Worm (Caenorhabditis elegans) whole organism, L1 larva: ENCODE data around the gene nhr-149.

ENCODE experiments used
- C04F5.9 ChIP-seq: sonication (generic microtip); optimal IDR thresholded peaks from 2 replicates; lab custom pipeline; 2016; ENCODE audit warnings: missing genetic modification characterization, missing compliant biosample characterization
- C34B4.2 ChIP-seq: sonication (generic microtip); optimal IDR thresholded peaks from 2 replicates; lab custom pipeline; 2017; ENCODE audit warnings: mild to moderate bottlenecking, missing genetic modification characterization, missing compliant biosample characterization
- alr-1 ChIP-seq: fragments of 200-800 bp; sonication (Bioruptor generic); optimal IDR thresholded peaks from 2 replicates; lab custom pipeline; 2018; ENCODE audit warnings: borderline replicate concordance, mild to moderate bottlenecking, missing genetic modification characterization, missing compliant biosample characterization
- blmp-1 ChIP-seq: fragments of 150-350 bp; optimal IDR thresholded peaks from 2 replicates; lab custom pipeline; 2014; ENCODE audit warnings: missing biosample characterization, missing genetic modification characterization
- ceh-8 ChIP-seq: fragments of 200-800 bp; sonication (Bioruptor generic); optimal IDR thresholded peaks from 2 replicates; lab custom pipeline; 2018; ENCODE audit warnings: mild to moderate bottlenecking, missing genetic modification characterization, moderate library complexity, missing compliant biosample characterization
- ceh-82 ChIP-seq, 3 experiments: fragments of 150-350 bp in 1 of 3; sonication (generic microtip) in 2 of 3; optimal IDR thresholded peaks; 2 replicates each; lab custom pipeline; 2014 to 2017; ENCODE audit warnings: missing biosample characterization in 3 of 3, missing genetic modification characterization in 3 of 3
- ceh-88 ChIP-seq: fragments of 200-800 bp; sonication (Bioruptor generic); IDR thresholded peaks from 2 replicates; pipeline ENCODE4 v1.3.6; 2022; ENCODE audit warnings: missing genetic modification characterization, missing compliant biosample characterization
- efl-1 ChIP-seq, 4 experiments: fragments of 150-350 bp; optimal IDR thresholded peaks in 3 of 4; peaks in 1 of 4; 1 replicate in 1 of 4; 2 replicates in 3 of 4; lab custom pipeline; 2014; ENCODE audit warnings: missing biosample characterization in 2 of 4, missing genetic modification characterization in 2 of 4, missing genetic modification reagents in 2 of 4
- egl-13 ChIP-seq: sonication (generic microtip); optimal IDR thresholded peaks from 2 replicates; lab custom pipeline; 2016; ENCODE audit warnings: missing genotype, missing genetic modification reagents, missing genetic modification characterization, missing compliant biosample characterization
- elt-2 ChIP-seq: sonication (generic microtip); optimal IDR thresholded peaks from 2 replicates; lab custom pipeline; 2016; ENCODE audit warnings: missing genetic modification characterization, mild to moderate bottlenecking, inconsistent platforms, missing compliant biosample characterization, missing genetic modification reagents
- elt-3 ChIP-seq, 6 experiments: fragments of 150-350 bp in 1 of 6; sonication (generic microtip); optimal IDR thresholded peaks; 2 replicates each; lab custom pipeline; 2017 to 2018; ENCODE audit warnings: missing biosample characterization in 6 of 6, missing genetic modification characterization in 6 of 6, inconsistent platforms in 1 of 6
- ets-5 ChIP-seq: fragments of 200-800 bp; sonication (Bioruptor generic); IDR thresholded peaks from 2 replicates; pipeline ENCODE4 v1.3.6; 2022; ENCODE audit warnings: missing genetic modification characterization, missing compliant biosample characterization
- fkh-8 ChIP-seq: sonication (generic microtip); optimal IDR thresholded peaks from 2 replicates; lab custom pipeline; 2016; ENCODE audit warnings: mild to moderate bottlenecking, missing genetic modification characterization, missing compliant biosample characterization
- fos-1 ChIP-seq: fragments of 150-350 bp; optimal IDR thresholded peaks from 2 replicates; lab custom pipeline; 2014; ENCODE audit warnings: missing biosample characterization, missing genetic modification characterization
- grh-1 ChIP-seq: fragments of 200-800 bp; sonication (Bioruptor generic); IDR thresholded peaks from 2 replicates; pipeline ENCODE4 v1.3.6; 2022; ENCODE audit warnings: missing genetic modification reagents, missing genetic modification characterization, missing compliant biosample characterization
- lin-13 ChIP-seq: fragments of 150-350 bp; optimal IDR thresholded peaks from 2 replicates; lab custom pipeline; 2014; ENCODE audit warnings: missing biosample characterization, missing genetic modification reagents, missing genetic modification characterization
- lin-14 ChIP-seq: fragments of 200-800 bp; sonication (Bioruptor generic); optimal IDR thresholded peaks from 2 replicates; lab custom pipeline; 2018; ENCODE audit warnings: mild to moderate bottlenecking, missing genetic modification characterization, moderate library complexity, missing compliant biosample characterization
- lin-35 ChIP-seq, 2 experiments: fragments of 150-350 bp; optimal IDR thresholded peaks; 2 replicates each; lab custom pipeline; 2014; ENCODE audit warnings: missing biosample characterization in 2 of 2, missing genetic modification characterization in 2 of 2, missing genetic modification reagents in 2 of 2
- lin-39 ChIP-seq: fragments of 150-350 bp; optimal IDR thresholded peaks from 2 replicates; lab custom pipeline; 2014; ENCODE audit warnings: missing biosample characterization, missing genetic modification reagents, missing genetic modification characterization
- mab-9 ChIP-seq: fragments of 200-800 bp; sonication (Bioruptor generic); IDR thresholded peaks from 2 replicates; pipeline ENCODE4 v1.3.6; 2022; ENCODE audit warnings: missing genetic modification reagents, missing genetic modification characterization, missing compliant biosample characterization
- nhr-11 ChIP-seq: fragments of 150-350 bp; optimal IDR thresholded peaks from 2 replicates; lab custom pipeline; 2014; ENCODE audit warnings: missing biosample characterization, missing genetic modification characterization
- nhr-12 ChIP-seq: sonication (generic microtip); optimal IDR thresholded peaks from 2 replicates; lab custom pipeline; 2017; ENCODE audit warnings: missing biosample characterization, missing genetic modification characterization
- nhr-71 ChIP-seq: sonication (generic microtip); optimal IDR thresholded peaks from 2 replicates; lab custom pipeline; 2016; ENCODE audit warnings: mild to moderate bottlenecking, missing genetic modification characterization, moderate library complexity, missing compliant biosample characterization
- nhr-76 ChIP-seq: sonication (generic microtip); optimal IDR thresholded peaks from 2 replicates; lab custom pipeline; 2017; ENCODE audit warnings: missing biosample characterization, missing genetic modification characterization
- nhr-77 ChIP-seq: fragments of 150-350 bp; optimal IDR thresholded peaks from 2 replicates; lab custom pipeline; 2014; ENCODE audit warnings: missing biosample characterization, missing genetic modification characterization
- nhr-84 ChIP-seq: sonication (generic microtip); optimal IDR thresholded peaks from 2 replicates; lab custom pipeline; 2017; ENCODE audit warnings: missing biosample characterization, missing genetic modification characterization
- skn-1 ChIP-seq: fragments of 150-350 bp; optimal IDR thresholded peaks from 2 replicates; lab custom pipeline; 2014; ENCODE audit warnings: missing biosample characterization, missing genetic modification characterization
- snpc-4 ChIP-seq: fragments of 150-350 bp; optimal IDR thresholded peaks from 2 replicates; lab custom pipeline; 2014; ENCODE audit warnings: missing biosample characterization, missing genetic modification characterization
- swsn-7 ChIP-seq: sonication (generic microtip); optimal IDR thresholded peaks from 2 replicates; lab custom pipeline; 2016; ENCODE audit warnings: missing genetic modification characterization, missing compliant biosample characterization
- unc-130 ChIP-seq: fragments of 150-350 bp; optimal IDR thresholded peaks from 2 replicates; lab custom pipeline; 2017; ENCODE audit warnings: missing biosample characterization, missing genetic modification characterization, inconsistent platforms
- unc-62 ChIP-seq: fragments of 150-350 bp; optimal IDR thresholded peaks from 2 replicates; lab custom pipeline; 2014; ENCODE audit warnings: missing biosample characterization, missing genetic modification reagents, missing genetic modification characterization
- unc-98 ChIP-seq: fragments of 200-800 bp; sonication (Bioruptor generic); IDR thresholded peaks from 2 replicates; pipeline ENCODE4 v1.3.6; 2022; ENCODE audit warnings: missing genetic modification characterization, missing compliant biosample characterization
- vab-15 ChIP-seq: sonication (generic microtip); optimal IDR thresholded peaks from 2 replicates; lab custom pipeline; 2017; ENCODE audit warnings: missing genotype, mild to moderate bottlenecking, missing genetic modification characterization, missing compliant biosample characterization
- ztf-11 ChIP-seq, 2 experiments: sonication (generic microtip); optimal IDR thresholded peaks; 2 replicates each; lab custom pipeline; 2016 to 2017; ENCODE audit warnings: missing genetic modification characterization in 2 of 2, missing biosample characterization in 1 of 2, missing compliant biosample characterization in 1 of 2
- ztf-4 ChIP-seq: fragments of 150-350 bp; optimal IDR thresholded peaks from 2 replicates; lab custom pipeline; 2014; ENCODE audit warnings: missing biosample characterization, missing genetic modification characterization

nhr-149 gene

ce11 chrV:7349541-7349940 is at the start of gene nhr-149:
Gene nhr-149, minus strand, starts transcription at chrV:7349641.
- no peak for TF ChIP-seq lin-35 (GFP tag; optimal IDR thresholded peaks at IDR 0.05; lab: Kevin White, UChicago)
- TF ChIP-seq mab-9 (GFP tag; lab: Robert Waterston, UW) = no peak
- TF ChIP-seq nhr-76 (tag; lab: Kevin White, UChicago) = no peak
- no peak for TF ChIP-seq nhr-77
- TF ChIP-seq skn-1 (tag; lab: Kevin White, UChicago) = no peak
- TF ChIP-seq fkh-8 (tag; lab: Kevin White, UChicago) = no peak
- TF ChIP-seq lin-13 (GFP tag; lab: Kevin White, UChicago) = no peak
- no peak for TF ChIP-seq lin-39
- TF ChIP-seq ceh-88 = no peak
- TF ChIP-seq ets-5 (GFP tag; lab: Robert Waterston, UW) = no peak
- no peak for TF ChIP-seq C34B4.2 (tag; lab: Kevin White, UChicago)
- no peak for TF ChIP-seq ztf-11 (tag; optimal IDR thresholded peaks at IDR 0.05; lab: Kevin White, UChicago)
- TF ChIP-seq grh-1 (GFP tag; lab: Robert Waterston, UW) = no peak
- TF ChIP-seq egl-13 = no peak

- no peak for TF ChIP-seq nhr-84 (tag; lab: Kevin White, UChicago)
- no peak for TF ChIP-seq lin-14 (GFP tag; lab: Kevin White, UChicago)
- no peak for TF ChIP-seq ztf-11 (tag; optimal IDR thresholded peaks at IDR 0.05; lab: Kevin White, UChicago)
- no peak for TF ChIP-seq nhr-11 (tag; lab: Kevin White, UChicago)
- TF ChIP-seq lin-35 (GFP tag; optimal IDR thresholded peaks at IDR 0.05; lab: Kevin White, UChicago) = no peak
- no peak for TF ChIP-seq snpc-4 (tag; lab: Kevin White, UChicago)
- no peak for TF ChIP-seq C34B4.2 (tag; lab: Kevin White, UChicago)
- TF ChIP-seq unc-130 (tag; lab: Kevin White, UChicago) = no peak
- no peak for TF ChIP-seq ets-5 (GFP tag; lab: Robert Waterston, UW)
- TF ChIP-seq C04F5.9 (tag; lab: Kevin White, UChicago) = no peak
Observed at ce11 chrV:7399202-7399601, 49.8 kb upstream of the nhr-149 start, which contains the start of gene gst-41. Gene gst-41, minus strand, starts transcription at chrV:7399302.

ce11 chrV:7395359-7395758 is 45.9 kb upstream of the nhr-149 start, which contains the start of gene srx-9:
Gene srx-9, minus strand, starts transcription at chrV:7395459.
- no peak for TF ChIP-seq lin-14 (GFP tag; lab: Kevin White, UChicago)
- TF ChIP-seq unc-130 (tag; lab: Kevin White, UChicago) = no peak
- no peak for TF ChIP-seq ceh-82 (tag; optimal IDR thresholded peaks at IDR 0.05; lab: Kevin White, UChicago)
- no peak for TF ChIP-seq fkh-8 (tag; lab: Kevin White, UChicago)
- TF ChIP-seq unc-62 (GFP tag; lab: Kevin White, UChicago) = no peak

- TF ChIP-seq ceh-8 (GFP tag; lab: Kevin White, UChicago) (no peak), mab-9 (GFP tag; lab: Robert Waterston, UW) (no peak), C34B4.2 (tag; lab: Kevin White, UChicago) (no peak), efl-1 (optimal IDR thresholded peaks at IDR 0.05; lab: Kevin White, UChicago) (no peak), efl-1 (GFP tag; optimal IDR thresholded peaks at IDR 0.05 in 1 of 2; lab: Kevin White, UChicago) (peak in 1 of 2 experiments; percentile 19), unc-98 (no peak), fkh-8 (tag; lab: Kevin White, UChicago) (no peak), elt-2 (tag; lab: Kevin White, UChicago) (peak; percentile 3), elt-3 (tag; optimal IDR thresholded peaks at IDR 0.05; lab: Kevin White, UChicago) (no peak), unc-130 (tag; lab: Kevin White, UChicago) (no peak), alr-1 (tag; lab: Kevin White, UChicago) (no peak), nhr-11 (tag; lab: Kevin White, UChicago) (no peak), nhr-12 (tag; lab: Kevin White, UChicago) (no peak), lin-13 (GFP tag; lab: Kevin White, UChicago) (no peak)
Observed at ce11 chrV:7391933-7392332, 42.5 kb upstream of the nhr-149 start, which contains the start of gene fbxa-105. Gene fbxa-105, minus strand, starts transcription at chrV:7392029.

- no peak for TF ChIP-seq ztf-4
- no peak for TF ChIP-seq nhr-71 (tag; lab: Kevin White, UChicago)
- no peak for TF ChIP-seq fos-1 (tag; lab: Kevin White, UChicago)
- TF ChIP-seq blmp-1 (tag; lab: Kevin White, UChicago) = no peak
- no peak for TF ChIP-seq swsn-7 (tag; lab: Kevin White, UChicago)
- no peak for TF ChIP-seq vab-15
Observed at ce11 chrV:7389771-7390170, 40.3 kb upstream of the nhr-149 start, which contains the start of gene C02H6.1. Gene C02H6.1, minus strand, starts transcription at chrV:7389871.
